Fruit fly (Drosophila melanogaster): Measurements from ENCODE around the gene CG31717.

DNA sequence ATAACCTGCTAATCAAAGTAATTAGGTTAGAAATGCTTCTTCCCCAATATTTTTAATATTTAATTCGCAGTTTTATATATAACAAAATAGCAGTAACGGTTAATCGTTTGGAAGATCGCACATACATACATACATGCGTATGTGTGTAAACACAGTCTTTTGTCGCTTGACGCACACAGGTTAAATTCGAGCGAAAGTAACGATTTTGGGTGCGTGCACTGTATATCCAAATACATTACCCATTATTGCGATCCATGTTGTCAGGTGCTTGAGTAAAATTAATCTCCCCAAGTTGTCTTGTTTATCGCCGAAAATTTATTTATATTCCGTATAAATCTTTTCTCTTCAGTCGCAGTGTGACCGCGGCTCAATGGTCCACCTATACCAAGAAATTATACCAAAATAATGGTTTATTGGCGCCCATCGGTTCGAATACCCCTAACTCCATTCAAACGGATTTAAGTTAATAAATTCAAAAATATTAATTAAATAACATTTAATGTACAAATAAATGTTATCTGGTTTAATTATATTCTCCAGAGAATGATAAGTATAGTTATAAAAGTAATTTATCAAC lies 46.5 kb upstream of the CG31717 start, which contains the start of gene CG34159:
- TF ChIP-seq Hr78 (GFP tag; optimal IDR thresholded peaks at IDR 0.05) (no peak), Vsx2 (GFP tag; optimal IDR thresholded peaks at IDR 0.05; ENCODE audit: partially characterized antibody) (no peak), psq (GFP tag; optimal IDR thresholded peaks at IDR 0.05) (no peak), sage (GFP tag; optimal IDR thresholded peaks at IDR 0.05) (no peak)

Data from whole organism, wandering third instar larva.